Worm (Caenorhabditis elegans) whole organism, late embryonic: ENCODE measurements around the gene dtmk-1.

Source experiments
- ama-1 ChIP-seq: fragments of 150-350 bp; optimal IDR thresholded peaks from 2 replicates; lab custom pipeline; 2014
- ceh-6 ChIP-seq: fragments of 200-800 bp; sonication (Bioruptor generic); optimal IDR thresholded peaks from 2 replicates; lab custom pipeline; 2018; ENCODE audit warnings: mild to moderate bottlenecking, missing genetic modification characterization, missing compliant biosample characterization
- ceh-9 ChIP-seq: sonication (generic microtip); optimal IDR thresholded peaks from 2 replicates; lab custom pipeline; 2016; ENCODE audit warnings: mild to moderate bottlenecking, missing genetic modification characterization, inconsistent platforms, missing compliant biosample characterization
- fkh-10 ChIP-seq: fragments of 150-350 bp; optimal IDR thresholded peaks from 2 replicates; lab custom pipeline; 2014; ENCODE audit warnings: missing biosample characterization, missing genetic modification reagents, missing genetic modification characterization
- hlh-30 ChIP-seq: sonication (generic microtip); optimal IDR thresholded peaks from 2 replicates; lab custom pipeline; 2017; ENCODE audit warnings: antibody characterized with exemption, missing genetic modification characterization, missing compliant biosample characterization; ENCODE audit not compliant: insufficient read depth
- madf-2 ChIP-seq: sonication (generic microtip); optimal IDR thresholded peaks from 2 replicates; lab custom pipeline; 2017; ENCODE audit warnings: missing genetic modification characterization, missing compliant biosample characterization
- pha-4 ChIP-seq: fragments of 150-350 bp; optimal IDR thresholded peaks from 2 replicates; lab custom pipeline; 2018; ENCODE audit warnings: missing biosample characterization, missing genetic modification reagents, missing genetic modification characterization
- pqm-1 ChIP-seq: sonication (generic microtip); optimal IDR thresholded peaks from 2 replicates; lab custom pipeline; 2016; ENCODE audit warnings: missing genetic modification characterization, missing compliant biosample characterization
- pros-1 ChIP-seq: fragments of 150-350 bp; optimal IDR thresholded peaks from 2 replicates; lab custom pipeline; 2014; ENCODE audit warnings: missing biosample characterization, missing genetic modification reagents, missing genetic modification characterization
- rnt-1 ChIP-seq: sonication (generic microtip); optimal IDR thresholded peaks from 2 replicates; lab custom pipeline; 2016; ENCODE audit warnings: missing genetic modification characterization, missing compliant biosample characterization
- sox-4 ChIP-seq: sonication (generic microtip); optimal IDR thresholded peaks from 2 replicates; lab custom pipeline; 2017; ENCODE audit warnings: mild to moderate bottlenecking, missing genetic modification characterization, inconsistent platforms, missing compliant biosample characterization
- unc-42 ChIP-seq: sonication (generic microtip); optimal IDR thresholded peaks from 2 replicates; lab custom pipeline; 2016; ENCODE audit warnings: missing genotype, missing genetic modification characterization, missing compliant biosample characterization
- unc-55 ChIP-seq: sonication (generic microtip); optimal IDR thresholded peaks from 2 replicates; lab custom pipeline; 2017; ENCODE audit warnings: missing biosample characterization, missing genetic modification reagents, missing genetic modification characterization

DNA sequence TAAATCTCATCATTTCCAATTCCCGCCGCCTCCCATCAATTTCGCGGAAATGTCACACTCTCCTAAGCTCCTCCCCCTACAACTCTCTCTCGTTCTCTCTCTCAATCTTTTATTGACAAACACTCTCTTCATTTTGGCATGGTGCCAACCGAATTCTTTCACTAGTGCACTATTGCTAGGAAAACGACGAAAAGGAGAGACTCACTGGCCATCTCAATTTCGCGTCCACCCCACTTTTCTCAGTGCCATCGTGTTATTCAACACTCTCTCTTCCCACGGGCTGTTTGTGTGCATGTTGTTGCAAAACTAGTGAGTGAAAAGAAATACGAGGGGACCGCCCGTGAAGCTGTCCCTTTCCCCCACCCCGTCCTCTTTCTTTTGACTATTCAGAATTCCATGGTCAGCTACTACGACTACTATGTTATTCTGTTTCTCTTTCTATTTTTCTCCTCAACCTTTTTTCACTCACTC lies 18.0 kb upstream of the dtmk-1 start:
- TF ChIP-seq unc-42 (tag; lab: Kevin White, UChicago) (peak; percentile 78), rnt-1 (no peak), ceh-6 (GFP tag; lab: Kevin White, UChicago) (no peak), pros-1 (tag; lab: Kevin White, UChicago) (peak; percentile 4), ceh-9 (tag; lab: Kevin White, UChicago) (no peak), ama-1 (lab: Kevin White, UChicago) (no peak), unc-55 (GFP tag; lab: Kevin White, UChicago) (peak; percentile 84), hlh-30 (no peak), madf-2 (tag; lab: Kevin White, UChicago) (no peak), fkh-10 (GFP tag; lab: Kevin White, UChicago) (no peak), pqm-1 (tag; lab: Kevin White, UChicago) (no peak), sox-4 (tag; lab: Kevin White, UChicago) (no peak), pha-4 (tag; lab: Kevin White, UChicago) (no peak)
